Worm (Caenorhabditis elegans) whole organism, late embryonic: ENCODE results near the gene lin-46.

Experiments used
- F13H6.1 ChIP-seq: sonication (generic microtip); optimal IDR thresholded peaks from 2 replicates; lab custom pipeline; 2016; ENCODE audit warnings: missing genetic modification characterization, missing compliant biosample characterization
- K09A11.1 ChIP-seq: sonication (generic microtip); optimal IDR thresholded peaks from 2 replicates; lab custom pipeline; 2017; ENCODE audit warnings: antibody characterized with exemption, mild to moderate bottlenecking, missing genetic modification characterization, missing compliant biosample characterization; ENCODE audit not compliant: insufficient read depth
- ahr-1 ChIP-seq: sonication (generic microtip); optimal IDR thresholded peaks from 2 replicates; lab custom pipeline; 2016; ENCODE audit warnings: missing genetic modification characterization, missing compliant biosample characterization
- ceh-14 ChIP-seq: sonication (generic microtip); optimal IDR thresholded peaks from 2 replicates; lab custom pipeline; 2016; ENCODE audit warnings: missing genotype, missing genetic modification characterization, missing compliant biosample characterization
- ceh-19 ChIP-seq: fragments of 200-800 bp; sonication (Bioruptor generic); optimal IDR thresholded peaks from 2 replicates; lab custom pipeline; 2018; ENCODE audit warnings: mild to moderate bottlenecking, missing genetic modification characterization, missing compliant biosample characterization
- ceh-2 ChIP-seq: sonication (generic microtip); optimal IDR thresholded peaks from 2 replicates; lab custom pipeline; 2016; ENCODE audit warnings: missing genotype, missing genetic modification characterization, missing compliant biosample characterization
- ceh-30 ChIP-seq: fragments of 150-350 bp; optimal IDR thresholded peaks from 2 replicates; lab custom pipeline; 2014; ENCODE audit warnings: missing biosample characterization, missing genetic modification characterization
- ceh-31 ChIP-seq: sonication (generic microtip); optimal IDR thresholded peaks from 2 replicates; lab custom pipeline; 2016; ENCODE audit warnings: missing genetic modification characterization, missing compliant biosample characterization
- ceh-34 ChIP-seq: sonication (generic microtip); optimal IDR thresholded peaks from 2 replicates; lab custom pipeline; 2016; ENCODE audit warnings: mild to moderate bottlenecking, missing genetic modification characterization, missing compliant biosample characterization
- ceh-45 ChIP-seq: fragments of 200-800 bp; sonication (Bioruptor generic); IDR thresholded peaks from 2 replicates; pipeline ENCODE4 v1.3.6; 2022; ENCODE audit warnings: missing genetic modification reagents, missing genetic modification characterization, missing compliant biosample characterization
- ceh-6 ChIP-seq: fragments of 200-800 bp; sonication (Bioruptor generic); optimal IDR thresholded peaks from 2 replicates; lab custom pipeline; 2018; ENCODE audit warnings: mild to moderate bottlenecking, missing genetic modification characterization, missing compliant biosample characterization
- ceh-9 ChIP-seq: sonication (generic microtip); optimal IDR thresholded peaks from 2 replicates; lab custom pipeline; 2016; ENCODE audit warnings: mild to moderate bottlenecking, missing genetic modification characterization, inconsistent platforms, missing compliant biosample characterization
- dmd-4 ChIP-seq: sonication (generic microtip); optimal IDR thresholded peaks from 2 replicates; lab custom pipeline; 2016; ENCODE audit warnings: borderline replicate concordance, missing genetic modification characterization, missing compliant biosample characterization
- elt-4 ChIP-seq: sonication (generic microtip); optimal IDR thresholded peaks from 2 replicates; lab custom pipeline; 2016; ENCODE audit warnings: missing genetic modification characterization, missing compliant biosample characterization
- eyg-1 ChIP-seq: sonication (generic microtip); optimal IDR thresholded peaks from 2 replicates; lab custom pipeline; 2016; ENCODE audit warnings: missing genotype, missing genetic modification characterization, missing compliant biosample characterization
- fax-1 ChIP-seq: sonication (generic microtip); optimal IDR thresholded peaks from 2 replicates; lab custom pipeline; 2016; ENCODE audit warnings: missing genotype, missing genetic modification characterization, missing compliant biosample characterization
- fkh-6 ChIP-seq: sonication (generic microtip); optimal IDR thresholded peaks from 2 replicates; lab custom pipeline; 2016; ENCODE audit warnings: missing genetic modification characterization, missing compliant biosample characterization
- gmeb-2 ChIP-seq: sonication (generic microtip); optimal IDR thresholded peaks from 2 replicates; lab custom pipeline; 2016; ENCODE audit warnings: missing genetic modification characterization, inconsistent platforms, missing compliant biosample characterization
- hlh-13 ChIP-seq: fragments of 200-800 bp; sonication (Bioruptor generic); optimal IDR thresholded peaks from 2 replicates; lab custom pipeline; 2018; ENCODE audit warnings: mild to moderate bottlenecking, missing genetic modification characterization, missing compliant biosample characterization
- hlh-6 ChIP-seq: sonication (generic microtip); optimal IDR thresholded peaks from 2 replicates; lab custom pipeline; 2016; ENCODE audit warnings: missing genotype, missing genetic modification characterization, missing compliant biosample characterization
- nfya-1 ChIP-seq: sonication (generic microtip); optimal IDR thresholded peaks from 2 replicates; lab custom pipeline; 2017; ENCODE audit warnings: missing genetic modification characterization, mild to moderate bottlenecking, missing compliant biosample characterization, antibody characterized with exemption, moderate library complexity
- nhr-232 ChIP-seq: sonication (generic microtip); optimal IDR thresholded peaks from 2 replicates; lab custom pipeline; 2016; ENCODE audit warnings: missing genetic modification characterization, missing compliant biosample characterization
- npax-4 ChIP-seq: sonication (generic microtip); optimal IDR thresholded peaks from 2 replicates; lab custom pipeline; 2016; ENCODE audit warnings: missing genetic modification characterization, missing compliant biosample characterization
- odd-2 ChIP-seq: sonication (generic microtip); optimal IDR thresholded peaks from 2 replicates; lab custom pipeline; 2017; ENCODE audit warnings: antibody characterized with exemption, mild to moderate bottlenecking, missing genetic modification characterization, missing compliant biosample characterization
- pag-3 ChIP-seq: sonication (generic microtip); optimal IDR thresholded peaks from 2 replicates; lab custom pipeline; 2016; ENCODE audit warnings: missing compliant biosample characterization, missing genetic modification characterization, borderline replicate concordance
- pat-9 ChIP-seq: fragments of 200-800 bp; sonication (Bioruptor generic); optimal IDR thresholded peaks from 2 replicates; lab custom pipeline; 2018; ENCODE audit warnings: mild to moderate bottlenecking, missing genetic modification characterization, moderate library complexity, missing compliant biosample characterization
- pha-2 ChIP-seq: sonication (generic microtip); optimal IDR thresholded peaks from 2 replicates; lab custom pipeline; 2017; ENCODE audit warnings: mild to moderate bottlenecking, missing genetic modification characterization, missing compliant biosample characterization
- pros-1 ChIP-seq: fragments of 150-350 bp; optimal IDR thresholded peaks from 2 replicates; lab custom pipeline; 2014; ENCODE audit warnings: missing biosample characterization, missing genetic modification reagents, missing genetic modification characterization
- rnt-1 ChIP-seq: sonication (generic microtip); optimal IDR thresholded peaks from 2 replicates; lab custom pipeline; 2016; ENCODE audit warnings: missing genetic modification characterization, missing compliant biosample characterization
- sox-4 ChIP-seq: sonication (generic microtip); optimal IDR thresholded peaks from 2 replicates; lab custom pipeline; 2017; ENCODE audit warnings: mild to moderate bottlenecking, missing genetic modification characterization, inconsistent platforms, missing compliant biosample characterization
- syd-9 ChIP-seq: sonication (generic microtip); optimal IDR thresholded peaks from 2 replicates; lab custom pipeline; 2016; ENCODE audit warnings: mild to moderate bottlenecking, missing genetic modification characterization, moderate library complexity, missing compliant biosample characterization
- ttx-3 ChIP-seq: sonication (generic microtip); optimal IDR thresholded peaks from 2 replicates; lab custom pipeline; 2016; ENCODE audit warnings: missing genetic modification reagents, missing genetic modification characterization, missing compliant biosample characterization
- ztf-16 ChIP-seq: sonication (generic microtip); optimal IDR thresholded peaks from 2 replicates; lab custom pipeline; 2017; ENCODE audit warnings: missing genetic modification characterization, missing compliant biosample characterization

Gene lin-46

DNA sequence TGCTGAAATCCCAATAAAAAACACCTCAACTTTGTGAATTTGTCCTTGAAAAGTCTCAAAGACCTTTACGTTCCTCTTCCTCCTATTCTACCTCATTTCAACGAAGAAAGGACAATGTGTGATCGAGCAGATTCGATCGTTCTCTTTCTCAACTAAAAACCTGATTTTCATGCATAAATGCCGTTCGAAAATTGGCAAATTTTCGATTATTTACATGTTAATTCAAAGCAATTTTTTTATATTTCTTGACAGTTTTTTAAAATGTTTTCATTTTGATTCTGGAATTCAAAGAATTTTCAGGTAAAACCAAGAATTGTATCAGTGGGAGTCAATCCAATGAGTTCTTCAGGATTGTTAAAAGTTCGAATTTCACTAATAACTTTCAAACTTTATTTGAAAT, at the start of gene lin-46:
TSS of gene lin-46 (plus strand) at position 301 of the 400 bp plus-strand sequence.
- TF ChIP-seq ceh-14 (tag; lab: Kevin White, UChicago) (no peak), rnt-1 (tag; lab: Kevin White, UChicago) (no peak), npax-4 (tag; lab: Kevin White, UChicago) (no peak), pat-9 (tag; lab: Kevin White, UChicago) (no peak), ceh-19 (GFP tag; lab: Kevin White, UChicago) (no peak), pag-3 (tag; lab: Kevin White, UChicago) (no peak), dmd-4 (tag; lab: Kevin White, UChicago) (no peak), hlh-6 (tag; lab: Kevin White, UChicago) (no peak), gmeb-2 (no peak), pros-1 (tag; lab: Kevin White, UChicago) (no peak), ceh-34 (tag; lab: Kevin White, UChicago) (no peak)

ce11 chrV:12919705-12920104, 49.0 kb upstream of the lin-46 start, which contains the start of gene lipl-1:
Gene lipl-1, plus strand, starts transcription at chrV:12919986.
- no peak for TF ChIP-seq ahr-1 (tag; lab: Kevin White, UChicago)
- TF ChIP-seq ztf-16 (tag; lab: Kevin White, UChicago): no peak
- no peak for TF ChIP-seq pha-2
- TF ChIP-seq pros-1 (tag; lab: Kevin White, UChicago): no peak
- TF ChIP-seq hlh-6 (tag; lab: Kevin White, UChicago): no peak
- no peak for TF ChIP-seq fax-1 (tag; lab: Kevin White, UChicago)
- no peak for TF ChIP-seq sox-4 (tag; lab: Kevin White, UChicago)
- no peak for TF ChIP-seq nfya-1 (tag; lab: Kevin White, UChicago)
- no peak for TF ChIP-seq ttx-3 (tag; lab: Kevin White, UChicago)
- no peak for TF ChIP-seq ceh-45
- TF ChIP-seq ceh-34 (tag; lab: Kevin White, UChicago): no peak
- no peak for TF ChIP-seq odd-2 (tag; lab: Kevin White, UChicago)
- TF ChIP-seq ceh-31: no peak
- no peak for TF ChIP-seq elt-4 (tag; lab: Kevin White, UChicago)

DNA sequence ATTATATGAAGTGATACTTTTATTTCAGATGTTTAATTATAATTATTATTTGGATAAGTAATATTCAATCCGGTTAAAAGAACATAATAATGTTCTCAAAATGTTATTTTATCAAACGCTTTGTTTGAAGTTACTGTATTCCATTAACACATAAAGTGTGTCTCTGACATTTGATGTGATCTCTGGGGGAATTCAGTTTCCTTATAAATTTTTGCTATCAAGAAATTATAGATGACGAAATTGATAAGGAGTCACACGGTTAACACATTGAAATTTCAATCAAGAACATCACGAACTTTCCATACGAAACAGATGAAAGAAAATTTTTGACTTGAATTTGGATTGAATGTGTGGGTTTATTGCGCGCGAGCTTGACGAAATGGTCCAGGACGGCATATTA, 47.0 kb upstream of the lin-46 start:
- TF ChIP-seq ceh-30 (tag; lab: Kevin White, UChicago): no peak
- TF ChIP-seq, all 69 proteins: peak for 0

DNA sequence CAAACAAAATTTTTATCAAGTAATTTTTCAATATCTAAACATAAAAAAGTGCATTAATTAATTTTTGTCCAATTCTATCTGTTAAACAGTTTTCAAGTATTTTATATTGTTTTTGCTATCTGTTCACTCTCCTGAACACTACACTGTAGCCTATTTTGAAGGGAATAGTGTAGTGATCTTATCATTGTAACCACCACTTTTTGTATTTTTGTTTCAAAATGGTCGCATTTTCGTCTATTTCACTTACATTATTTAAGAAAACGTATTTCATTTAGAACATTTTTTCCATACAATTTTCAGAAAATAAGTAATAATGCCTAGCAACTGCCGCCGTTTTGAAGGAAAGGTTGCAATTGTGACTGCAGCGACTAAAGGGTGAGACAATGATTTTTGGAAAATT, 46.3 kb upstream of the lin-46 start, which contains the start of gene dhrs-4:
TSS of gene dhrs-4 (plus strand) at position 301 of the 400 bp plus-strand sequence.
- no peak for TF ChIP-seq ceh-9 (tag; lab: Kevin White, UChicago)
- TF ChIP-seq syd-9: no peak
- no peak for TF ChIP-seq ztf-16 (tag; lab: Kevin White, UChicago)
- TF ChIP-seq nfya-1 (tag; lab: Kevin White, UChicago): no peak
- TF ChIP-seq ceh-6: no peak
- TF ChIP-seq rnt-1 (tag; lab: Kevin White, UChicago): no peak
- TF ChIP-seq fkh-6 (tag; lab: Kevin White, UChicago): no peak
- no peak for TF ChIP-seq nhr-232
- no peak for TF ChIP-seq hlh-13 (GFP tag; lab: Kevin White, UChicago)
- TF ChIP-seq K09A11.1 (tag; lab: Kevin White, UChicago): no peak
- no peak for TF ChIP-seq F13H6.1 (tag; lab: Kevin White, UChicago)
- TF ChIP-seq eyg-1 (tag; lab: Kevin White, UChicago): no peak
- TF ChIP-seq ceh-2 (tag; lab: Kevin White, UChicago): no peak

ce11 chrV:12924128-12924527, 44.5 kb upstream of the lin-46 start, which contains the start of gene pqn-67:
Gene pqn-67, plus strand, starts transcription at chrV:12924428.
- no peak for TF ChIP-seq fkh-6 (tag; lab: Kevin White, UChicago)
